Worm (Caenorhabditis elegans): ENCODE measurements around the gene F10G2.4.
A peak's percentile ranks its signal among the peaks of the same experiment; 100 is the strongest.
"Not testable (repeated sequence)": the region's sequence is repeated elsewhere in the genome, so short reads cannot be mapped to it uniquely, and the experiment has no call there.

Gene F10G2.4

DNA sequence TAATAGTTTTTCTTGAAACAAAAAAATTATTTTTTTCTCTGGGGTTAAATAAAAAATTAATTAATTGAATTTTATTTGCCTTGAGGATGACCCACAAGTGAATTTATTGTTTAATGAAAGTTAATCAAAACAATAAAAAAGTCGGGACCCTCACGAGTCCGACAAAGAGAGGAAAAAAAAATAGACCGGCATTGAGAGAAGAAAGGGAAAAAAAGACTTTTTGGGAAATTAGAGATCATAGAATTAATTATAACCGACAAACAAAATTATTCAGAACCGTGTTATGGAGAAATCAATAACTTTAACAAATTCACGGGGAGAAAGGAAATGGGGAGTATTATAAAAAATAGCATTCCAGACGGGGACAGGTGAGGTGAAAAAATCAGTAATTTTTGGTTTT lies 10.2 kb downstream of the F10G2.4 start, which contains the start of gene F10G2.7:
Gene F10G2.7, minus strand, starts transcription at position 101 of the 400 bp plus-strand sequence.
- not testable (repeated sequence) for TF ChIP-seq blmp-1, elt-3, zip-8 (tag; optimal IDR thresholded peaks at IDR 0.05)

DNA sequence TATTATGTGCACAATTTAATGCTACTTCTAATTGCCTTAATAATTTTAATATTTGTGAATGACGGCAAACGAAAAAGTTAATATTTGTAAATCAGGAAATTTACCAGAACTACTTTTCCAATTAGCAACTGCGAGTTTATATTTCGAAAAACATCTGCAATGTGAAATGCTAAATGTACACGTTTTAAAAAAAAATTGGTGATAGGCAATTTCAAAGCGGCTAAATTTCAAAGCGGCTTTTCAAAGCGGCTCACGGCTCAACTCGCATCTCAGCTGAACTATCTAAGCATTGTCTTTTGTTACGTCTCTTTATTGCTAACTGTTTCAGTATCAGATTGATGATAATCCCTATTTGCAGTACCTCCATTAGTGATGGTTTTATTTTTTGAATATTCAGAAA lies 12.8 kb downstream of the F10G2.4 start, which contains the start of gene srh-187:
Gene srh-187, minus strand, starts transcription at position 101 of the 400 bp plus-strand sequence.
- no peak for TF ChIP-seq lsy-2 (tag; optimal IDR thresholded peaks at IDR 0.05)
- no peak for TF ChIP-seq ceh-43 (GFP tag; optimal IDR thresholded peaks at IDR 0.05)
- TF ChIP-seq unc-62 (GFP tag; optimal IDR thresholded peaks at IDR 0.05): no peak
- TF ChIP-seq drap-1 (GFP tag; optimal IDR thresholded peaks at IDR 0.05): no peak
- no peak for TF ChIP-seq nhr-2 (tag; optimal IDR thresholded peaks at IDR 0.05)
- no peak for TF ChIP-seq nhr-237 (tag; optimal IDR thresholded peaks at IDR 0.05)
- TF ChIP-seq tbx-8 (GFP tag; optimal IDR thresholded peaks at IDR 0.05): no peak
- no peak for TF ChIP-seq lin-32 (GFP tag; optimal IDR thresholded peaks at IDR 0.05)
- no peak for TF ChIP-seq elt-1 (tag; optimal IDR thresholded peaks at IDR 0.05; ENCODE audit: borderline replicate concordance, insufficient read depth)
- no peak for TF ChIP-seq hlh-1 (tag; optimal IDR thresholded peaks at IDR 0.05)
- no peak for TF ChIP-seq pha-4 (tag; optimal IDR thresholded peaks at IDR 0.05)
- TF ChIP-seq cnd-1 (tag; optimal IDR thresholded peaks at IDR 0.05): no peak
- TF ChIP-seq nhr-12 (tag; optimal IDR thresholded peaks at IDR 0.05): no peak
- TF ChIP-seq bed-3 (GFP tag; optimal IDR thresholded peaks at IDR 0.05): no peak
- no peak for TF ChIP-seq unc-120 (tag; optimal IDR thresholded peaks at IDR 0.05; ENCODE audit: poor library complexity, severe bottlenecking)
- no peak for TF ChIP-seq M03D4.4 (tag; optimal IDR thresholded peaks at IDR 0.05)

DNA sequence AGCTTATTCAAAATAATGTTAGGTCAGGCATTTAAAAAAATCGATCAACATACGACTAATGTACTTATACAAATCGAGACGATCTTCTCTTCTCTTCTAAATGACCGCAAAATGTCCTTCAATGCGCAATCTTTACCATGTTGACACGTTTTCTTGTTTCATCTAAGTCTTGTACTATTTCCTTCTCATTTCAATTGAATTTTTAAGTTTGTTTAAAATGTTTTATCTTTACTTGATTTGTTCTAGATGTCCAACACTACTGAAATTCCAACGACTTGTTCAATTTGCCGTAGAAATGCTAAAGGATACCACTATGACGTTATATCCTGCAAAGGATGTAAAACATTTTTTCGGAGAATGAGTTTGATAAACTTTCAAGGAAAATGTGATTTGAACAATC lies 14.9 kb downstream of the F10G2.4 start, which contains the start of the genes nhr-263 and nhr-148:
Gene nhr-263, minus strand, starts transcription at position 101 of the 400 bp plus-strand sequence.
Gene nhr-148, plus strand, starts transcription at position 215 of the 400 bp plus-strand sequence.
- TF ChIP-seq lsy-2 (tag; optimal IDR thresholded peaks at IDR 0.05): no peak
- TF ChIP-seq mab-5 (tag; optimal IDR thresholded peaks at IDR 0.05): no peak
- TF ChIP-seq drap-1 (GFP tag; optimal IDR thresholded peaks at IDR 0.05): no peak
- TF ChIP-seq tbx-8 (GFP tag; optimal IDR thresholded peaks at IDR 0.05): no peak
- no peak for TF ChIP-seq lin-13 (tag; optimal IDR thresholded peaks at IDR 0.05)
- TF ChIP-seq ces-1 (GFP tag; optimal IDR thresholded peaks at IDR 0.05): no peak
- no peak for TF ChIP-seq unc-62 (GFP tag; optimal IDR thresholded peaks at IDR 0.05)
- no peak for TF ChIP-seq nhr-2 (tag; optimal IDR thresholded peaks at IDR 0.05)
- TF ChIP-seq ceh-43 (GFP tag; optimal IDR thresholded peaks at IDR 0.05): no peak
- TF ChIP-seq elt-1 (tag; optimal IDR thresholded peaks at IDR 0.05; ENCODE audit: borderline replicate concordance, insufficient read depth): no peak
- no peak for TF ChIP-seq nhr-12 (tag; optimal IDR thresholded peaks at IDR 0.05)
- no peak for TF ChIP-seq nhr-76 (tag; optimal IDR thresholded peaks at IDR 0.05)
- TF ChIP-seq zip-8 (tag; optimal IDR thresholded peaks at IDR 0.05): no peak
- TF ChIP-seq nhr-237 (tag; optimal IDR thresholded peaks at IDR 0.05): no peak
- no peak for TF ChIP-seq blmp-1 (tag; optimal IDR thresholded peaks at IDR 0.05)
- TF ChIP-seq nhr-28 (tag; optimal IDR thresholded peaks at IDR 0.05): no peak
- TF ChIP-seq bed-3 (GFP tag; optimal IDR thresholded peaks at IDR 0.05): no peak
- no peak for TF ChIP-seq M03D4.4 (tag; optimal IDR thresholded peaks at IDR 0.05)

DNA sequence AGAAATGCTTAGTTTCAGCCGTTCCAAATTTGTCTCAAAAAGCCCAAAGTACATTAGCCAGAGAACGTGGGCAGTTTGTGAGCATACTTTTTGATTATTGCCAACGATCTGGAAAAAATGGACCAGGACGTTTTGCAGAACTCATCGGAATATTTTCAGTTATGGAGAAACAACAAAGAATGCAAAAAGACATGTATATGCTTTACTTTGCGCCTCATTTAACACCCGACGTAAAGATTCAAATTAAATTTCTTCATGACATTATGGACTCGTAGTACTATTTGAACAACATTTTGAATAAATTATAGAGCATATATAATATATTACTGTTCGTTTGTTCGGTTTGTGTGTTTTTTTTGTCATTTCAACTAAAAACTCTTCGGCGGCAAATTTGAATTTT lies 16.5 kb downstream of the F10G2.4 start, which contains the start of gene srh-244:
Gene srh-244, plus strand, starts transcription at position 301 of the 400 bp plus-strand sequence.
- TF ChIP-seq unc-120 (tag; optimal IDR thresholded peaks at IDR 0.05; ENCODE audit: poor library complexity, severe bottlenecking): no peak

DNA sequence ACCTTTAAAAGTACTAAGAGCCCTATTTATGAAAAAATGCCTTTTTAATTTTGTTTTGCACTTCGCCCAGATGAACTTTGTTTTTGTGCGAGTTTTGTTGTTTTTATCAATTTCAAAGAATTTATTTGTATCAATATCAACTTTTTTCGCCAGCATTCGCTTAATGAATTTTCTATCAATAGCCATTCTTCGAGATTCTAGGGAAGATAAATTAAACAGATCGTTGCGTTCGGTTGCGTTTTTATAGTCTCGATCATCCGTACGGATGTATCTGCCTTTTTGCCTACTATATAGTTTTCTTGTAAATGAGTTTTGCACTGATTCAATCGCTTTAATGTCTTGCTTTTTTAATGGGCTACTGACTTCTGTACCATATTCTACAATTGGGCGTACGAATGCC lies 18.5 kb downstream of the F10G2.4 start, which contains the start of gene nhr-147:
Gene nhr-147, plus strand, starts transcription at position 301 of the 400 bp plus-strand sequence.
- TF ChIP-seq ceh-43 (GFP tag; optimal IDR thresholded peaks at IDR 0.05); nhr-237 (tag; optimal IDR thresholded peaks at IDR 0.05); ces-1 (GFP tag; optimal IDR thresholded peaks at IDR 0.05): not testable (repeated sequence)

DNA sequence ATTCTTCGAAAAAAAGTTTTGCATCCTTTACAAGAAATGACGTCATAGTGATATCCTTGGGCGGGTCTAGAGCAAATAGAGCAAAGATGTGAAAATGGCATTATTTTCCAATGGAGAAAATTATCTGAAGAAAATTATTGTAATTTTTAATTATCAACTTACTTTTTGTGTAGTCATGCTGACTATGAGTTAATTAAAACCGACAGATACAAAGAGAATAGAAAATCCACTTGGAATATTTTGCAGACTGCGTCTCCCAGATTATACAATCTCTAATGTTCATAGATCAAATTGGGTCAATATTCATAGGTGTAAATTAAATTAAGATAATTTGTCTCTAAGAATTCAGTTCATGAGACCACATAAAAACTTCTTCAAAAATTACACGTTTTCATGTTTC lies 22.5 kb downstream of the F10G2.4 start, which contains the start of gene nhr-149:
Gene nhr-149, minus strand, starts transcription at position 101 of the 400 bp plus-strand sequence.
- peak; percentile 53 for TF ChIP-seq zip-8 (tag; optimal IDR thresholded peaks at IDR 0.05)
- TF ChIP-seq snpc-4 (tag; optimal IDR thresholded peaks at IDR 0.05): no peak

Measured in whole organism, mixed stage, embryonic.